Fruit fly (Drosophila melanogaster) whole organism, prepupa: ENCODE results near the gene CG43155.

Source experiments
- CG8319 ChIP-seq: fragments of 200-800 bp; sonication (Bioruptor generic); optimal IDR thresholded peaks from 3 replicates; lab custom pipeline; 2016; ENCODE audit warnings: missing biosample characterization, missing genetic modification characterization
- Eip78C ChIP-seq: fragments of 200-800 bp; sonication (Bioruptor generic); peaks from one replicate; lab custom pipeline; 2016; ENCODE audit warnings: missing biosample characterization, missing genetic modification characterization
- Ets96B ChIP-seq: fragments of 200-800 bp; optimal IDR thresholded peaks from 2 replicates; lab custom pipeline; 2019; ENCODE audit warnings: missing biosample characterization, mild to moderate bottlenecking, missing genetic modification characterization, moderate library complexity
- Gug ChIP-seq: fragments of 200-800 bp; sonication (Bioruptor generic); IDR thresholded peaks from 2 replicates; pipeline ENCODE4 v1.3.6; 2022; ENCODE audit warnings: missing biosample characterization, missing genetic modification characterization
- Lpt ChIP-seq: fragments of 200-800 bp; sonication (Bioruptor generic); optimal IDR thresholded peaks from 3 replicates; lab custom pipeline; 2016; ENCODE audit warnings: missing biosample characterization, missing genetic modification characterization
- pdm3 ChIP-seq: fragments of 200-800 bp; sonication (Bioruptor generic); optimal IDR thresholded peaks from 3 replicates; lab custom pipeline; 2016; ENCODE audit warnings: missing biosample characterization, missing genetic modification characterization

DNA sequence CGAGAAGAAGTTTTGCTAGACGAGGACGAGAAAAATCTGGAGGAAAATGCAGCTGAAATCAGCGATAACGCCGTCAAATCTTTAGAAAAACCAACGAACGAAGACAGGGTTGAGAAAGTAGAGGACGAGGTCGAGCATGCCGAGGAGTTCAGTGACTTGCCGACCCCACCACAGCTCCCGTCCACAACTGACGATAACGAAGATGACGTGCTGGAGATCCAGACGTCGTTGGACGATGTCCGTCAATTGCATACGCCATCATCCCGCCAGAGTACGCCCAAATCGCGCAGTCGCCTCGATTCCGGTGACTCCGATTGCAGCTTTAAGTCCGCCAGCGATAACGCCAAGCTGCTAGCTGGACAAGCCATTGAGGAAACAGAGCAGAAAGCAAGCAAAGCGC, 2.4 kb upstream of the CG43155 start:
- no peak for TF ChIP-seq pdm3 (GFP tag; lab: Kevin White, UChicago)
- no peak for TF ChIP-seq Gug
- TF ChIP-seq CG8319 (GFP tag; lab: Kevin White, UChicago), result no peak
- TF ChIP-seq Ets96B (tag; lab: Kevin White, UChicago), result no peak
- no peak for TF ChIP-seq Lpt (GFP tag; lab: Kevin White, UChicago)
- TF ChIP-seq Eip78C (GFP tag; lab: Kevin White, UChicago), result no peak
